Fruit fly (Drosophila melanogaster): Measurements from ENCODE around the gene Qsox4.

Gene Qsox4

DNA sequence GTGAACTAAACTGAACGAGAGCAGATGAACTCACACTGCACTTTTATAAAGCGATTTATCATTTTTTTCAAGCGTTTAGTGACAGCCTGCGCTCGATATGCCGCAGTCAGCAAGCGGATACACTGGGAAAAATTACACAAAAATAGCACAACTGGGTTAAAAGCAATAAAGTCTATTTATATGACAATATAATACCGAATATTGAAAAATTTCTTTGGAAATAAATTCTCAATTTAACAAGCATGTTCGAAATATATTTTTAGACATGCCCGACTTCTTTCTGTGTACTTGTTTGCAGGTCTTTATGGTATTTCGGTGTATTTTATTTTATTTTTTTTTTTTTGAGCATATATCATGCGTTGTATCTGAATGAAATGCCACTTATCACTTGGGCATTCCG lies 11.3 kb downstream of the Qsox4 start (continued):
- peak in 1 of 2 experiments; percentile 64 for TF ChIP-seq eve (GFP tag; optimal IDR thresholded peaks at IDR 0.05)
- TF ChIP-seq Dfd (GFP tag; optimal IDR thresholded peaks at IDR 0.05): no peak
- no peak for TF ChIP-seq dan (GFP tag; IDR thresholded peaks at IDR 0.05)
- TF ChIP-seq wor (GFP tag; IDR thresholded peaks at IDR 0.05): peak; percentile 46; the same call in 1 of the 2 replicates
- TF ChIP-seq lola (GFP tag; optimal IDR thresholded peaks at IDR 0.05): peak in 1 of 3 experiments; percentile 66
- TF ChIP-seq CG5245 (GFP tag; optimal IDR thresholded peaks at IDR 0.05): peak; percentile 59
- TF ChIP-seq CG32767 (GFP tag; IDR thresholded peaks at IDR 0.05): 0 out of 2 replicates have a peak, but pooled peaks have one; percentile 26
- TF ChIP-seq Oli (tag; optimal IDR thresholded peaks at IDR 0.05): peak; percentile 70
- peak; percentile 31 for TF ChIP-seq CG4707 (GFP tag; optimal IDR thresholded peaks at IDR 0.05)
- TF ChIP-seq Side (GFP tag; optimal IDR thresholded peaks at IDR 0.05): peak; percentile 56
- TF ChIP-seq CG2678 (tag; optimal IDR thresholded peaks at IDR 0.05): peak; percentile 50
- 0 out of 2 replicates have a peak, but pooled peaks have one; percentile 15 for TF ChIP-seq CG4730 (GFP tag; IDR thresholded peaks at IDR 0.05)
- TF ChIP-seq Hmr (GFP tag; optimal IDR thresholded peaks at IDR 0.05): peak; percentile 1
- peak; percentile 69 for TF ChIP-seq Blimp-1 (GFP tag; optimal IDR thresholded peaks at IDR 0.05)
- TF ChIP-seq Taf1 (GFP tag; IDR thresholded peaks at IDR 0.05): no peak
- peak; percentile 34 for TF ChIP-seq pnt (GFP tag; optimal IDR thresholded peaks at IDR 0.05)
- no peak for TF ChIP-seq danr (GFP tag; IDR thresholded peaks at IDR 0.05)
- TF ChIP-seq CG15696 (tag; optimal IDR thresholded peaks at IDR 0.05): peak; percentile 75
- TF ChIP-seq cwo (GFP tag; optimal IDR thresholded peaks at IDR 0.05): no peak
- TF ChIP-seq wdn (GFP tag; IDR thresholded peaks at IDR 0.05): 0 out of 2 replicates have a peak, but pooled peaks have one; percentile 27
- no peak for TF ChIP-seq nom (GFP tag; optimal IDR thresholded peaks at IDR 0.05)
- TF ChIP-seq mld (GFP tag; IDR thresholded peaks at IDR 0.05; ENCODE audit: partially characterized antibody): no peak
- TF ChIP-seq caup (GFP tag; optimal IDR thresholded peaks at IDR 0.05; ENCODE audit: severe bottlenecking): no peak
- TF ChIP-seq CG12769 (tag; optimal IDR thresholded peaks at IDR 0.05): peak; percentile 39
- TF ChIP-seq Sry-β (GFP tag; optimal IDR thresholded peaks at IDR 0.05): no peak
- TF ChIP-seq CG8944 (GFP tag; optimal IDR thresholded peaks at IDR 0.05): peak; percentile 47
- peak; percentile 43 for TF ChIP-seq CG16863 (GFP tag; optimal IDR thresholded peaks at IDR 0.05)
- TF ChIP-seq Antp (GFP tag; optimal IDR thresholded peaks at IDR 0.05): peak; percentile 46
- TF ChIP-seq BtbVII (GFP tag; optimal IDR thresholded peaks at IDR 0.05): no peak
- no peak for TF ChIP-seq CG6175 (GFP tag; IDR thresholded peaks at IDR 0.05)
- TF ChIP-seq CG18476 (GFP tag; optimal IDR thresholded peaks at IDR 0.05): peak; percentile 34
- peak; percentile 10 for TF ChIP-seq CG13624 (GFP tag; optimal IDR thresholded peaks at IDR 0.05)
- no peak for TF ChIP-seq Poxn (GFP tag; IDR thresholded peaks at IDR 0.05)
- no peak for TF ChIP-seq peb (GFP tag; IDR thresholded peaks at IDR 0.05)
- 0 out of 2 replicates have a peak, but pooled peaks have one; percentile 21 for TF ChIP-seq CG6689 (GFP tag; IDR thresholded peaks at IDR 0.05)
- TF ChIP-seq slbo (GFP tag; IDR thresholded peaks at IDR 0.05): peak; percentile 65
- 0 out of 3 replicates have a peak, but pooled peaks have one; percentile 19 for TF ChIP-seq Aef1 (GFP tag; IDR thresholded peaks at IDR 0.05)
- TF ChIP-seq B-H1 (GFP tag; IDR thresholded peaks at IDR 0.05): no peak; the same call in 2 of the 3 replicates
- peak; percentile 41 for TF ChIP-seq gcm (GFP tag; optimal IDR thresholded peaks at IDR 0.05)
- TF ChIP-seq tin (GFP tag; optimal IDR thresholded peaks at IDR 0.05): peak; percentile 71
- no peak for TF ChIP-seq CG11723 (GFP tag; optimal IDR thresholded peaks at IDR 0.05)
- TF ChIP-seq CG11456 (GFP tag; IDR thresholded peaks at IDR 0.05): no peak
- no peak for TF ChIP-seq CG10431 (GFP tag; optimal IDR thresholded peaks at IDR 0.05)
- TF ChIP-seq CG18262 (tag; optimal IDR thresholded peaks at IDR 0.05): peak; percentile 35
- no peak for TF ChIP-seq Stat92E (GFP tag; optimal IDR thresholded peaks at IDR 0.05)
- peak; percentile 75; the same call in 2 of the 3 replicates for TF ChIP-seq ken (GFP tag; IDR thresholded peaks at IDR 0.05)
- TF ChIP-seq fd102C (GFP tag; optimal IDR thresholded peaks at IDR 0.05): peak; percentile 45
- peak; percentile 48 for TF ChIP-seq CG30431 (GFP tag; optimal IDR thresholded peaks at IDR 0.05)
- peak; percentile 41 for TF ChIP-seq Atf3 (GFP tag; optimal IDR thresholded peaks at IDR 0.05)
- peak; percentile 45 for TF ChIP-seq NfI (GFP tag; optimal IDR thresholded peaks at IDR 0.05)

Data from whole organism, embryonic.